Worm (Caenorhabditis elegans): ENCODE measurements around the gene F42C5.9.

ce11 chrIV:7308974-7309373 lies 7.9 kb downstream of the F42C5.9 start, which contains the start of gene F42C5.6:
- no peak for TF ChIP-seq mep-1 (tag; optimal IDR thresholded peaks at IDR 0.05)
- TF ChIP-seq pha-4 (tag; optimal IDR thresholded peaks at IDR 0.05): no peak

Data from whole organism, mixed stage, embryonic.